Worm (Caenorhabditis elegans): Measurements from ENCODE around the gene Y9C12A.1.

DNA sequence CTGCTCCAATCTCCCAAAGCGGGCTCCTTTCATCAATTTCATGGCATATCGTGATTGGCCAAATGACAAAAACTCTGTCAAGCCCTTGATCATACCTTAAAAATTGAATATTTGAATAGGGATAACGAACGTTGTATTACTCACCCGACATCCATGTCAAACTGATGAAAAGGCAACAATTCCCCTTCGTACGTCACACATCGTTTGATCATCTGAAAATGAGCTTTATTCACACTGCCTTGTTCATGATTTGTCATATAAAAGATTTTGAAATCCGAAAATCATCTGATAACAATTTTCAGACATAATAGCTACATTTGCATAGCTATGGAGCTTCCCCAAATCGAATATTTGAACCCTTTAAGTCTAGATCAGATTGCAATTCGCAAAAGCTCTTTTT lies 23.9 kb upstream of the Y9C12A.1 start, which contains the start of gene M02A10.1:
- TF ChIP-seq jun-1 (tag; optimal IDR thresholded peaks at IDR 0.05) (no peak), F37D6.2 (tag; optimal IDR thresholded peaks at IDR 0.05) (no peak)
